Worm (Caenorhabditis elegans): ENCODE measurements around the gene attf-4.

The attf-4 gene

DNA sequence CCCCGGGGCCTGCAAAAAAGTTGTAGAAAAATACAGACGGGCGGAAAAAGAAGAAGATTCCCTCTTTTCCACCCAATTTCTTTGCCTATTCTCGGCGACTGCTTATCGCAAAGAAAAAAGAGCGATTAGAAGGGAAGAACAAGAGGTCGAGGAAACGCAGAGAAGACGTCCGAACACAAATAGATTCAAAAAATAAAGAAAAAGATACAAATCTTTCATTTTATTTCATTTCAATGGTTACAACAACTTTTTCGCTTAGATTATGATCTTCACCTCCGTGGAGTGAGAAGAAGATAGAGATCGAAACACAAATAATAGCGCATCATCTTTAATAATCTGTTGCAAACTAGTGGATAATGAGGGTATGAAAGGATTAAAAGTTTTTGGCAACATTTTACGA is 51.7 kb downstream of the attf-4 start (continued):
- TF ChIP-seq snu-23 (GFP tag; optimal IDR thresholded peaks at IDR 0.05): peak; percentile 9
- TF ChIP-seq rnt-1 (tag; optimal IDR thresholded peaks at IDR 0.05): no peak
- peak; percentile 43 for TF ChIP-seq efl-3 (GFP tag; optimal IDR thresholded peaks at IDR 0.05)
- no peak for TF ChIP-seq Y116A8C.19 (tag; optimal IDR thresholded peaks at IDR 0.05; ENCODE audit: borderline replicate concordance)
- peak; percentile 36 for TF ChIP-seq nhr-20 (tag; optimal IDR thresholded peaks at IDR 0.05)
- no peak for TF ChIP-seq ceh-8 (GFP tag; optimal IDR thresholded peaks at IDR 0.05)
- TF ChIP-seq grh-1 (GFP tag; IDR thresholded peaks at IDR 0.05): no peak
- no peak for TF ChIP-seq aha-1 (tag; optimal IDR thresholded peaks at IDR 0.05)
- TF ChIP-seq swsn-7 (tag; optimal IDR thresholded peaks at IDR 0.05): no peak
- no peak for TF ChIP-seq xbp-1 (tag; optimal IDR thresholded peaks at IDR 0.05)

DNA sequence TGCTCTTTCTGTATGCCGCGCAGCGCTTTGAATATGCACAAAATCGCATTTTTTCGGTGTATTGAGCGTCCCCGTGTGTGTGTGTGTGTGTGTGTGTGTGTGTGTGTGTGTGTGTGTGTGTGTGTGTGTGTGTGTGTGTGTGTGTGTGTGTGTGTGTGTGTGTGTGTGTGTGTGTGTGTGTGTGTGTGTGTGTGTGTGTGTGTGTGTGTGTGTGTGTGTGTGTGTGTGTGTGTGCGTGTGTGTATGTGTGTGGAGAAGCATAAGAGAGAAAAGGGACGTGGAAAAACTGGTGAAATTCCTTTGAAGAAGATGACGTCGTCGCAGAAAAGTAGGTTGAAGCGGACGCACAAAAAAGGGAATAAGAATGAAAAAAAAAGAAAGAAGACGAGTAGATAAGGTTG is 53.0 kb downstream of the attf-4 start:
- TF ChIP-seq tbx-2 (tag; optimal IDR thresholded peaks at IDR 0.05) (peak; percentile 44), nhr-47 (tag; optimal IDR thresholded peaks at IDR 0.05) (peak; percentile 70), fkh-8 (tag; optimal IDR thresholded peaks at IDR 0.05) (peak; percentile 73), hlh-17 (GFP tag; optimal IDR thresholded peaks at IDR 0.05; ENCODE audit: borderline replicate concordance) (peak; percentile 60), isw-1 (GFP tag; IDR thresholded peaks at IDR 0.05) (0 out of 2 replicates have a peak, but pooled peaks have one; percentile 22), nhr-19 (GFP tag; conservative IDR thresholded peaks at IDR 0.05) (peak; percentile 42; the same call in 1 of the 2 replicates), ceh-82 (tag; optimal IDR thresholded peaks at IDR 0.05) (peak in 1 of 3 experiments; percentile 2), lin-14 (GFP tag; optimal IDR thresholded peaks at IDR 0.05) (peak; percentile 94), elt-2 (tag; optimal IDR thresholded peaks at IDR 0.05) (peak; percentile 40), fkh-10 (GFP tag; optimal IDR thresholded peaks at IDR 0.05) (peak; percentile 65), zip-4 (GFP tag; optimal IDR thresholded peaks at IDR 0.05) (peak; percentile 50), unc-86 (tag; optimal IDR thresholded peaks at IDR 0.05) (peak; percentile 70), irx-1 (tag; optimal IDR thresholded peaks at IDR 0.05) (peak; percentile 46), nhr-71 (tag; optimal IDR thresholded peaks at IDR 0.05) (peak; percentile 41), nhr-85 (tag) (peak; percentile 79), ceh-8 (GFP tag; optimal IDR thresholded peaks at IDR 0.05) (peak; percentile 79), xbp-1 (tag; optimal IDR thresholded peaks at IDR 0.05) (peak; percentile 5), blmp-1 (tag; optimal IDR thresholded peaks at IDR 0.05) (peak; percentile 49), lsy-2 (tag; optimal IDR thresholded peaks at IDR 0.05) (peak in 1 of 2 experiments; percentile 21), dpl-1 (GFP tag; optimal IDR thresholded peaks at IDR 0.05) (peak in 1 of 3 experiments; percentile 1), pax-3 (tag; optimal IDR thresholded peaks at IDR 0.05) (peak; percentile 75), swsn-7 (tag; optimal IDR thresholded peaks at IDR 0.05) (peak; percentile 62)

DNA sequence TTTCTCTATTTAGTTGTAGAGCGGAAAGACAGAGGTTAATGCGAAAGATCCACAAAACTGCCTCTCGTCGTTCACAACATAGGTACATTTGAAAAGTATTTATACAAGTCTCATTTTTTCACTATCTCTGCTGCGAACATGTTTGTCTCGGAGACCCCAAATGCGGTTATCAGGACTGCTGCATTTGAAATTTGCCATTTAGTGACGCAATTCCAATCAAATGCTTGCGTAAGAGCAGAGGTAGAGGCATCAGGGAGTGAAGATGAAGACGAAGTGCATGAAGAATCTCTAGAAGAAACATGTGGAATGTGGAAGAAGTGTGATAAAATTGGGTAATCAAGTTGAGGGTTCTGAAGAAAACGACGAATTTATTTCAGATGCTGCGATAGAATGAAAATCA is 53.7 kb downstream of the attf-4 start:
- no peak for TF ChIP-seq ztf-11 (tag; optimal IDR thresholded peaks at IDR 0.05)
- no peak for TF ChIP-seq nhr-19 (GFP tag; conservative IDR thresholded peaks at IDR 0.05)
- TF ChIP-seq dsc-1 (tag; optimal IDR thresholded peaks at IDR 0.05): peak; percentile 75
